Fruit fly (Drosophila melanogaster) whole organism, embryonic: ENCODE measurements around the gene CG32650.

ENCODE experiments used
- CG10209 ChIP-seq: fragments of 200-800 bp; sonication (Bioruptor generic); optimal IDR thresholded peaks from 3 replicates; lab custom pipeline; 2017; ENCODE audit warnings: missing biosample characterization, mild to moderate bottlenecking, missing genetic modification characterization, missing genetic modification reagents
- CG10979 ChIP-seq: fragments of 200-800 bp; sonication (Bioruptor generic); optimal IDR thresholded peaks from 2 replicates; lab custom pipeline; 2018; ENCODE audit warnings: missing biosample characterization, mild to moderate bottlenecking, missing genetic modification characterization, moderate library complexity
- CG13775 ChIP-seq: fragments of 200-800 bp; sonication (Bioruptor generic); optimal IDR thresholded peaks from 3 replicates; lab custom pipeline; 2017; ENCODE audit warnings: missing biosample characterization, mild to moderate bottlenecking, missing genetic modification characterization
- CG14710 ChIP-seq: fragments of 200-800 bp; sonication (Bioruptor generic); optimal IDR thresholded peaks from 3 replicates; lab custom pipeline; 2019; ENCODE audit warnings: missing biosample characterization, mild to moderate bottlenecking, missing genetic modification characterization, moderate library complexity
- CG1529 ChIP-seq: fragments of 200-800 bp; sonication (Bioruptor generic); optimal IDR thresholded peaks from 3 replicates; lab custom pipeline; 2018; ENCODE audit warnings: missing biosample characterization, missing genetic modification characterization
- CG1602 ChIP-seq: fragments of 200-800 bp; sonication (Bioruptor generic); optimal IDR thresholded peaks from 3 replicates; lab custom pipeline; 2016; ENCODE audit warnings: missing biosample characterization, missing genetic modification characterization
- CG1603 ChIP-seq: fragments of 200-800 bp; sonication (Bioruptor generic); optimal IDR thresholded peaks from 2 replicates; lab custom pipeline; 2019; ENCODE audit warnings: missing biosample characterization, mild to moderate bottlenecking, missing genetic modification characterization, moderate library complexity
- CG17328 ChIP-seq: fragments of 200-800 bp; sonication (Bioruptor generic); IDR thresholded peaks from 2 replicates; pipeline ENCODE4 v1.3.6; 2022; ENCODE audit warnings: missing biosample characterization, missing genetic modification characterization
- CG18262 ChIP-seq: fragments of 200-800 bp; optimal IDR thresholded peaks from 3 replicates; lab custom pipeline; 2019; ENCODE audit warnings: missing biosample characterization, mild to moderate bottlenecking, missing genetic modification characterization, moderate library complexity
- CG18619 ChIP-seq: fragments of 200-800 bp; sonication (Bioruptor generic); optimal IDR thresholded peaks from 3 replicates; lab custom pipeline; 2017; ENCODE audit warnings: missing biosample characterization, mild to moderate bottlenecking, missing genetic modification characterization
- CG2120 ChIP-seq: fragments of 200-800 bp; sonication (Bioruptor generic); optimal IDR thresholded peaks from 3 replicates; lab custom pipeline; 2016; ENCODE audit warnings: missing biosample characterization, missing genetic modification characterization
- CG2712 ChIP-seq: fragments of 200-800 bp; optimal IDR thresholded peaks from 3 replicates; lab custom pipeline; 2019; ENCODE audit warnings: missing biosample characterization, mild to moderate bottlenecking, missing genetic modification characterization, moderate library complexity
- CG2875 ChIP-seq: fragments of 200-800 bp; sonication (Bioruptor generic); optimal IDR thresholded peaks from 2 replicates; lab custom pipeline; 2017; ENCODE audit warnings: missing biosample characterization, mild to moderate bottlenecking, missing genetic modification characterization, missing genetic modification reagents
- CG30431 ChIP-seq: fragments of 200-800 bp; sonication (Bioruptor generic); optimal IDR thresholded peaks from 2 replicates; lab custom pipeline; 2017; ENCODE audit warnings: missing biosample characterization, missing genetic modification characterization
- CG4424 ChIP-seq: fragments of 200-800 bp; sonication (Bioruptor generic); optimal IDR thresholded peaks from 3 replicates; lab custom pipeline; 2016; ENCODE audit warnings: missing biosample characterization, missing genetic modification characterization
- CG6689 ChIP-seq: fragments of 200-800 bp; sonication (Bioruptor generic); IDR thresholded peaks from 2 replicates; pipeline ENCODE4 v1.3.6; 2022; ENCODE audit warnings: missing biosample characterization, missing genetic modification characterization
- CG9437 ChIP-seq: fragments of 200-800 bp; sonication (Bioruptor generic); optimal IDR thresholded peaks from 2 replicates; lab custom pipeline; 2018; ENCODE audit warnings: missing biosample characterization, mild to moderate bottlenecking, missing genetic modification characterization
- CG9727 ChIP-seq: fragments of 200-800 bp; sonication (Bioruptor generic); optimal IDR thresholded peaks from 3 replicates; lab custom pipeline; 2017; ENCODE audit warnings: missing biosample characterization, mild to moderate bottlenecking, missing genetic modification characterization
- CG9932 ChIP-seq: fragments of 200-800 bp; sonication (Bioruptor generic); IDR thresholded peaks from 2 replicates; pipeline ENCODE4 v1.3.6; 2022; ENCODE audit warnings: missing biosample characterization, missing genetic modification characterization
- CoRest ChIP-seq: fragments of 200-800 bp; sonication (Bioruptor generic); optimal IDR thresholded peaks from 3 replicates; lab custom pipeline; 2018; ENCODE audit warnings: missing biosample characterization, mild to moderate bottlenecking, missing genetic modification characterization, moderate library complexity
- CrebB ChIP-seq: fragments of 200-800 bp; sonication (Bioruptor generic); optimal IDR thresholded peaks from 3 replicates; lab custom pipeline; 2018; ENCODE audit warnings: missing biosample characterization, mild to moderate bottlenecking, missing genetic modification characterization
- D ChIP-seq, 2 experiments: fragments of 200-800 bp in 1 of 2; fragments of >200 bp in 1 of 2; sonication (Bioruptor generic) in 1 of 2; optimal IDR thresholded peaks; 2 replicates in 1 of 2; 3 replicates in 1 of 2; lab custom pipeline; 2017; ENCODE audit warnings: mild to moderate bottlenecking in 1 of 2, missing biosample characterization in 1 of 2, missing genetic modification characterization in 1 of 2, missing genetic modification reagents in 1 of 2
- HLH4C ChIP-seq: fragments of 200-800 bp; sonication (Bioruptor generic); IDR thresholded peaks from 3 replicates; pipeline ENCODE4 v1.3.6; 2022; ENCODE audit warnings: missing biosample characterization, missing genetic modification characterization; ENCODE audit not compliant: partially characterized antibody
- HLH54F ChIP-seq: fragments of 200-800 bp; sonication (Bioruptor generic); optimal IDR thresholded peaks from 3 replicates; lab custom pipeline; 2016; ENCODE audit warnings: missing biosample characterization, missing genetic modification characterization
- Ptx1 ChIP-seq: fragments of 200-800 bp; sonication (Bioruptor generic); IDR thresholded peaks from 2 replicates; pipeline ENCODE4 v1.3.6; 2022; ENCODE audit warnings: missing biosample characterization, missing genetic modification characterization
- Sox100B ChIP-seq: fragments of 200-800 bp; sonication (Bioruptor generic); optimal IDR thresholded peaks from 3 replicates; lab custom pipeline; 2018; ENCODE audit warnings: missing biosample characterization, mild to moderate bottlenecking, missing genetic modification characterization
- Xbp1 ChIP-seq: fragments of 200-800 bp; sonication (Bioruptor generic); optimal IDR thresholded peaks from 3 replicates; lab custom pipeline; 2016; ENCODE audit warnings: missing biosample characterization, mild to moderate bottlenecking, missing genetic modification characterization
- Xrp1 ChIP-seq: fragments of 200-800 bp; sonication (Bioruptor generic); IDR thresholded peaks from 2 replicates; pipeline ENCODE4 v1.3.6; 2022; ENCODE audit warnings: missing biosample characterization, missing genetic modification characterization
- chm ChIP-seq: fragments of 200-800 bp; sonication (Bioruptor generic); IDR thresholded peaks from 2 replicates; pipeline ENCODE4 v1.3.6; 2022; ENCODE audit warnings: missing biosample characterization, missing genetic modification characterization
- ci ChIP-seq: fragments of 200-800 bp; sonication (Bioruptor generic); IDR thresholded peaks from 3 replicates; pipeline ENCODE4 v1.3.6; 2022; ENCODE audit warnings: missing biosample characterization, missing genetic modification characterization
- corto ChIP-seq: fragments of 200-800 bp; sonication (Bioruptor generic); optimal IDR thresholded peaks from 2 replicates; lab custom pipeline; 2016; ENCODE audit warnings: missing biosample characterization, mild to moderate bottlenecking, missing genetic modification characterization, moderate library complexity
- da ChIP-seq: fragments of 200-800 bp; sonication (Bioruptor generic); optimal IDR thresholded peaks from 2 replicates; lab custom pipeline; 2016; ENCODE audit warnings: missing biosample characterization, missing genetic modification characterization
- emc ChIP-seq: fragments of 200-800 bp; sonication (Bioruptor generic); optimal IDR thresholded peaks from 2 replicates; lab custom pipeline; 2016; ENCODE audit warnings: missing biosample characterization, missing genetic modification characterization
- esg ChIP-seq: fragments of 200-800 bp; sonication (Bioruptor generic); conservative IDR thresholded peaks from 2 replicates; pipeline ENCODE4 v1.3.6; 2022; ENCODE audit warnings: missing biosample characterization, missing genetic modification characterization
- ewg ChIP-seq: fragments of 200-800 bp; sonication (Bioruptor generic); optimal IDR thresholded peaks from 3 replicates; lab custom pipeline; 2017; ENCODE audit warnings: mild to moderate bottlenecking, missing biosample characterization, missing genetic modification reagents, missing genetic modification characterization
- ham ChIP-seq: fragments of 200-800 bp; sonication (Bioruptor generic); IDR thresholded peaks from 2 replicates; pipeline ENCODE4 v1.3.6; 2022; ENCODE audit warnings: missing biosample characterization, missing genetic modification characterization
- ken ChIP-seq: fragments of 200-800 bp; sonication (Bioruptor generic); IDR thresholded peaks from 3 replicates; pipeline ENCODE4 v1.3.6; 2022; ENCODE audit warnings: missing biosample characterization, missing genetic modification characterization
- lab ChIP-seq: fragments of 200-800 bp; sonication (Bioruptor generic); optimal IDR thresholded peaks from 3 replicates; lab custom pipeline; 2017; ENCODE audit warnings: missing biosample characterization, missing genetic modification characterization, mild to moderate bottlenecking, moderate library complexity, missing genetic modification reagents
- org-1 ChIP-seq: fragments of 200-800 bp; sonication (Bioruptor generic); optimal IDR thresholded peaks from 2 replicates; lab custom pipeline; 2017; ENCODE audit warnings: missing biosample characterization, missing genetic modification characterization
- otp ChIP-seq: fragments of 200-800 bp; sonication (Bioruptor generic); IDR thresholded peaks from 3 replicates; pipeline ENCODE4, ENCODE4 v1.3.6; 2022; ENCODE audit warnings: missing biosample characterization, missing genetic modification characterization
- pan ChIP-seq, 4 experiments: fragments of >200 bp in 3 of 4; fragments of 200-800 bp in 1 of 4; sonication (Bioruptor generic) in 1 of 4; optimal IDR thresholded peaks in 3 of 4; IDR thresholded peaks in 1 of 4; 2 replicates each; pipeline versions ENCODE4 v1.3.6 to Lab custom; 2017 to 2022; ENCODE audit warnings: missing biosample characterization in 2 of 4, missing genetic modification characterization in 2 of 4, mixed read lengths in 1 of 4
- ranshi ChIP-seq: fragments of 200-800 bp; sonication (Bioruptor generic); IDR thresholded peaks from 2 replicates; pipeline ENCODE4 v1.3.6; 2022; ENCODE audit warnings: missing biosample characterization, missing genetic modification characterization
- run ChIP-seq: fragments of 200-800 bp; sonication (Bioruptor generic); optimal IDR thresholded peaks from 3 replicates; lab custom pipeline; 2018; ENCODE audit warnings: missing biosample characterization, mild to moderate bottlenecking, missing genetic modification characterization
- sens-2 ChIP-seq: fragments of 200-800 bp; sonication (Bioruptor generic); IDR thresholded peaks from 2 replicates; pipeline ENCODE4 v1.3.6; 2022; ENCODE audit warnings: missing biosample characterization, missing genetic modification characterization
- slbo ChIP-seq: fragments of 200-800 bp; sonication (Bioruptor generic); IDR thresholded peaks from 2 replicates; pipeline ENCODE4 v1.3.6; 2022; ENCODE audit warnings: missing biosample characterization, missing genetic modification characterization
- sqz ChIP-seq: fragments of 200-800 bp; sonication (Bioruptor generic); optimal IDR thresholded peaks from 3 replicates; lab custom pipeline; 2018; ENCODE audit warnings: missing biosample characterization, mild to moderate bottlenecking, missing genetic modification characterization
- wdn ChIP-seq: fragments of 200-800 bp; sonication (Bioruptor generic); IDR thresholded peaks from 2 replicates; pipeline ENCODE4 v1.3.6; 2022; ENCODE audit warnings: missing biosample characterization, missing genetic modification characterization
- zf30C ChIP-seq: fragments of 200-800 bp; sonication (Bioruptor generic); optimal IDR thresholded peaks from 3 replicates; lab custom pipeline; 2018; ENCODE audit warnings: missing biosample characterization, mild to moderate bottlenecking, missing genetic modification characterization

Gene CG32650

dm6 chrX:12923258-12923901, 24.9 kb upstream of the CG32650 start (continued):
- TF ChIP-seq CG18619 (GFP tag; lab: Kevin White, UChicago) (peak; percentile 0), CoRest (tag; lab: Kevin White, UChicago) (peak; percentile 36), pan (optimal IDR thresholded peaks at IDR 0.05; lab: Kevin White, UChicago) (no peak), pan (GFP tag; optimal IDR thresholded peaks at IDR 0.05 in 1 of 2, IDR thresholded peaks at IDR 0.05 in 1 of 2) (no peak), ranshi (peak; percentile 39; the same call in 1 of the 2 replicates), corto (GFP tag; lab: Kevin White, UChicago) (no peak), CG2875 (GFP tag; lab: Kevin White, UChicago) (peak; percentile 43), org-1 (GFP tag; lab: Kevin White, UChicago) (peak; percentile 19), CG30431 (peak; percentile 18), CG9727 (GFP tag; lab: Kevin White, UChicago) (peak; percentile 5), D (optimal IDR thresholded peaks at IDR 0.05; lab: Kevin White, UChicago) (no peak), D (GFP tag; optimal IDR thresholded peaks at IDR 0.05; lab: Kevin White, UChicago) (peak; percentile 33), CG14710 (tag; lab: Kevin White, UChicago) (peak; percentile 35), zf30C (GFP tag; lab: Kevin White, UChicago) (peak; percentile 59), chm (GFP tag; lab: Robert Waterston, UW) (peak; percentile 48; the same call in 1 of the 2 replicates), emc (GFP tag; lab: Kevin White, UChicago) (no peak), CG10209 (GFP tag; lab: Kevin White, UChicago) (peak; percentile 19), Sox100B (GFP tag; lab: Kevin White, UChicago) (peak; percentile 45), run (tag; lab: Kevin White, UChicago) (no peak), slbo (GFP tag; lab: Robert Waterston, UW) (peak; percentile 26; the same call in 1 of the 2 replicates), sens-2 (GFP tag; lab: Robert Waterston, UW) (0 out of 2 replicates have a peak, but pooled peaks have one; percentile 33), CG1602 (peak; percentile 3), esg (peak; percentile 40; the same call in 1 of the 2 replicates), CrebB (tag; lab: Kevin White, UChicago) (no peak), ci (peak; percentile 71; the same call in 2 of the 3 replicates), CG1529 (GFP tag; lab: Kevin White, UChicago) (peak; percentile 29), wdn (GFP tag; lab: Robert Waterston, UW) (no peak), Xrp1 (GFP tag; lab: Robert Waterston, UW) (peak; percentile 60), da (no peak), lab (GFP tag; lab: Kevin White, UChicago) (peak; percentile 50), CG18262 (tag; lab: Kevin White, UChicago) (peak; percentile 52), ewg (GFP tag; lab: Kevin White, UChicago) (peak; percentile 25), CG4424 (GFP tag; lab: Kevin White, UChicago) (peak; percentile 11), otp (GFP tag; lab: Robert Waterston, UW) (peak; percentile 36; the same call in 1 of the 3 replicates), Ptx1 (GFP tag; lab: Robert Waterston, UW) (0 out of 2 replicates have a peak, but pooled peaks have one; percentile 28), CG17328 (peak; percentile 40), CG6689 (GFP tag; lab: Robert Waterston, UW) (0 out of 2 replicates have a peak, but pooled peaks have one; percentile 39), CG9437 (GFP tag; lab: Kevin White, UChicago) (no peak), ken (GFP tag; lab: Robert Waterston, UW) (0 out of 3 replicates have a peak, but pooled peaks have one; percentile 34), CG13775 (GFP tag; lab: Kevin White, UChicago) (peak; percentile 39), sqz (peak; percentile 72), CG9932 (no peak), CG1603 (peak; percentile 45), ham (GFP tag; lab: Robert Waterston, UW) (no peak), HLH4C (GFP tag; lab: Robert Waterston, UW) (no peak), CG10979 (tag; lab: Kevin White, UChicago) (peak; percentile 63), HLH54F (GFP tag; lab: Kevin White, UChicago) (no peak), CG2120 (GFP tag; lab: Kevin White, UChicago) (peak; percentile 13), CG2712 (tag; lab: Kevin White, UChicago) (peak; percentile 43), Xbp1 (peak; percentile 3)
